Worm (Caenorhabditis elegans) whole organism, L4 larva: ENCODE results near the gene irld-42.

Experiments
- ZK337.2 ChIP-seq: fragments of 200-800 bp; sonication (Bioruptor generic); IDR thresholded peaks from 2 replicates; pipeline ENCODE4 v1.3.6; 2022; ENCODE audit warnings: missing genetic modification reagents, missing genetic modification characterization, missing compliant biosample characterization
- egl-27 ChIP-seq: sonication (generic microtip); optimal IDR thresholded peaks from 3 replicates; lab custom pipeline; 2017; ENCODE audit warnings: missing biosample characterization, missing genetic modification reagents, missing genetic modification characterization
- hlh-11 ChIP-seq: fragments of 200-800 bp; sonication (Bioruptor generic); optimal IDR thresholded peaks from 2 replicates; lab custom pipeline; 2018; ENCODE audit warnings: mild to moderate bottlenecking, missing genetic modification characterization, missing compliant biosample characterization
- jun-1 ChIP-seq: fragments of 150-350 bp; optimal IDR thresholded peaks from 2 replicates; lab custom pipeline; 2014; ENCODE audit warnings: missing biosample characterization, missing genetic modification reagents, missing genetic modification characterization
- nhr-6 ChIP-seq: fragments of 150-350 bp; optimal IDR thresholded peaks from 2 replicates; lab custom pipeline; 2014; ENCODE audit warnings: missing biosample characterization, missing genetic modification characterization
- skn-1 ChIP-seq: fragments of 150-350 bp; optimal IDR thresholded peaks from 2 replicates; lab custom pipeline; 2014; ENCODE audit warnings: missing biosample characterization, missing genetic modification characterization
- snpc-4 ChIP-seq: fragments of 150-350 bp; optimal IDR thresholded peaks from 2 replicates; lab custom pipeline; 2014; ENCODE audit warnings: missing biosample characterization, missing genetic modification characterization
- zip-2 ChIP-seq: fragments of 150-350 bp; optimal IDR thresholded peaks from 2 replicates; lab custom pipeline; 2014; ENCODE audit warnings: missing biosample characterization, missing genetic modification characterization

DNA sequence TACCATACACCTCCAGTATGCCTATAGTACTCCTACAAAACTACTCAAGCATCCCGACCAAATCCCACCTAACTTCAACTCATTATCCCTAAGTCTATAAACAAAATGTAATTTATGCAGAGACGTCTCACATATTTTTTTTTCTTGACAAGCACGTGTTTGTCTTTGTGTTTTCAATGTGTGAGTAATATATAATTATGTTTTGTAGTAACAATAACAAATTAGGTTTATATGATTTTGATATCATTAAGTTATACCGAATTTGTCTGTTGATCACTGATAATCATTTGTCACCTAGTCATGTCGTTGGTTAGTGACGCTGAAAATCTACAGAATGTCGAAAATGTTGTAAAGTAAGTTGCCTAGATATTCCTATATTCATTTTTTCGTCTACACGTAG lies 51.6 kb downstream of the irld-42 start, which contains the start of gene srw-102:
- TF ChIP-seq nhr-6 (tag; lab: Kevin White, UChicago) (no peak), zip-2 (no peak), jun-1 (no peak), hlh-11 (tag; lab: Kevin White, UChicago) (no peak), egl-27 (tag; lab: Kevin White, UChicago) (no peak), snpc-4 (no peak), ZK337.2 (GFP tag; lab: Robert Waterston, UW) (no peak), skn-1 (tag; lab: Kevin White, UChicago) (no peak)
